Worm (Caenorhabditis elegans): ENCODE measurements around the gene algn-1.

ce11 chrIII:6499102-6499501 is 39.2 kb downstream of the algn-1 start:
- TF ChIP-seq pes-1 (GFP tag; IDR thresholded peaks at IDR 0.05) (no peak), hnd-1 (tag; optimal IDR thresholded peaks at IDR 0.05) (no peak), sea-1 (GFP tag; conservative IDR thresholded peaks at IDR 0.05) (no peak), aly-1 (tag; optimal IDR thresholded peaks at IDR 0.05) (no peak), ama-1 (optimal IDR thresholded peaks at IDR 0.05) (no peak), tbx-11 (GFP tag; IDR thresholded peaks at IDR 0.05) (no peak)

Measured in whole organism, early embryonic.